Worm (Caenorhabditis elegans) whole organism, L1 larva: ENCODE measurements around the gene Y57E12AR.1.

Source experiments
- C04F5.9 ChIP-seq: sonication (generic microtip); optimal IDR thresholded peaks from 2 replicates; lab custom pipeline; 2016; ENCODE audit warnings: missing genetic modification characterization, missing compliant biosample characterization
- Y116A8C.19 ChIP-seq: sonication (generic microtip); optimal IDR thresholded peaks from 2 replicates; lab custom pipeline; 2016; ENCODE audit warnings: missing compliant biosample characterization, missing genetic modification characterization, borderline replicate concordance
- alr-1 ChIP-seq: fragments of 200-800 bp; sonication (Bioruptor generic); optimal IDR thresholded peaks from 2 replicates; lab custom pipeline; 2018; ENCODE audit warnings: borderline replicate concordance, mild to moderate bottlenecking, missing genetic modification characterization, missing compliant biosample characterization
- aly-2 ChIP-seq: fragments of 150-350 bp; optimal IDR thresholded peaks from 2 replicates; lab custom pipeline; 2014; ENCODE audit warnings: missing biosample characterization, missing genetic modification characterization
- ama-1 ChIP-seq: fragments of 150-350 bp; optimal IDR thresholded peaks from 2 replicates; lab custom pipeline; 2014
- ceh-63 ChIP-seq: fragments of 200-800 bp; sonication (Bioruptor generic); optimal IDR thresholded peaks from 2 replicates; lab custom pipeline; 2018; ENCODE audit warnings: mild to moderate bottlenecking, missing genetic modification characterization, missing compliant biosample characterization
- ceh-8 ChIP-seq: fragments of 200-800 bp; sonication (Bioruptor generic); optimal IDR thresholded peaks from 2 replicates; lab custom pipeline; 2018; ENCODE audit warnings: mild to moderate bottlenecking, missing genetic modification characterization, moderate library complexity, missing compliant biosample characterization
- ceh-88 ChIP-seq: fragments of 200-800 bp; sonication (Bioruptor generic); IDR thresholded peaks from 2 replicates; pipeline ENCODE4 v1.3.6; 2022; ENCODE audit warnings: missing genetic modification characterization, missing compliant biosample characterization
- ceh-90 ChIP-seq: sonication (generic microtip); optimal IDR thresholded peaks from 2 replicates; lab custom pipeline; 2016; ENCODE audit warnings: missing genetic modification characterization, missing compliant biosample characterization
- ces-1 ChIP-seq: fragments of 150-350 bp; optimal IDR thresholded peaks from 2 replicates; lab custom pipeline; 2014; ENCODE audit warnings: missing biosample characterization, missing genetic modification reagents, missing genetic modification characterization
- dpl-1 ChIP-seq, 3 experiments: fragments of 150-350 bp in 2 of 3; sonication (generic microtip) in 1 of 3; optimal IDR thresholded peaks; 2 replicates each; lab custom pipeline; 2014 to 2017; ENCODE audit warnings: missing biosample characterization in 3 of 3, missing genetic modification characterization in 3 of 3, missing genetic modification reagents in 3 of 3
- dsc-1 ChIP-seq: sonication (generic microtip); optimal IDR thresholded peaks from 2 replicates; lab custom pipeline; 2016; ENCODE audit warnings: mild to moderate bottlenecking, missing genetic modification characterization, missing compliant biosample characterization
- elt-2 ChIP-seq: sonication (generic microtip); optimal IDR thresholded peaks from 2 replicates; lab custom pipeline; 2016; ENCODE audit warnings: missing genetic modification characterization, mild to moderate bottlenecking, inconsistent platforms, missing compliant biosample characterization, missing genetic modification reagents
- ets-5 ChIP-seq: fragments of 200-800 bp; sonication (Bioruptor generic); IDR thresholded peaks from 2 replicates; pipeline ENCODE4 v1.3.6; 2022; ENCODE audit warnings: missing genetic modification characterization, missing compliant biosample characterization
- fkh-10 ChIP-seq: sonication (generic microtip); optimal IDR thresholded peaks from 2 replicates; lab custom pipeline; 2017; ENCODE audit warnings: missing biosample characterization, missing genetic modification reagents, missing genetic modification characterization
- fkh-8 ChIP-seq: sonication (generic microtip); optimal IDR thresholded peaks from 2 replicates; lab custom pipeline; 2016; ENCODE audit warnings: mild to moderate bottlenecking, missing genetic modification characterization, missing compliant biosample characterization
- fos-1 ChIP-seq: fragments of 150-350 bp; optimal IDR thresholded peaks from 2 replicates; lab custom pipeline; 2014; ENCODE audit warnings: missing biosample characterization, missing genetic modification characterization
- hlh-4 ChIP-seq: sonication (generic microtip); optimal IDR thresholded peaks from 2 replicates; lab custom pipeline; 2016; ENCODE audit warnings: mild to moderate bottlenecking, missing genetic modification characterization, missing compliant biosample characterization
- irx-1 ChIP-seq: sonication (generic microtip); optimal IDR thresholded peaks from 2 replicates; lab custom pipeline; 2016; ENCODE audit warnings: missing genetic modification characterization, missing compliant biosample characterization
- isw-1 ChIP-seq: fragments of 200-800 bp; sonication (Bioruptor generic); IDR thresholded peaks from 2 replicates; pipeline ENCODE4 v1.3.6; 2022; ENCODE audit warnings: missing genetic modification characterization, missing compliant biosample characterization
- jun-1 ChIP-seq: fragments of 150-350 bp; optimal IDR thresholded peaks from 2 replicates; lab custom pipeline; 2014; ENCODE audit warnings: missing biosample characterization, missing genetic modification reagents, missing genetic modification characterization
- lin-14 ChIP-seq: fragments of 200-800 bp; sonication (Bioruptor generic); optimal IDR thresholded peaks from 2 replicates; lab custom pipeline; 2018; ENCODE audit warnings: mild to moderate bottlenecking, missing genetic modification characterization, moderate library complexity, missing compliant biosample characterization
- lin-15B ChIP-seq: fragments of 150-350 bp; sonication (generic microtip); optimal IDR thresholded peaks from 3 replicates; lab custom pipeline; 2014; ENCODE audit warnings: missing biosample characterization, missing genetic modification characterization
- lin-39 ChIP-seq: fragments of 150-350 bp; optimal IDR thresholded peaks from 2 replicates; lab custom pipeline; 2014; ENCODE audit warnings: missing biosample characterization, missing genetic modification reagents, missing genetic modification characterization
- lir-3 ChIP-seq: sonication (generic microtip); optimal IDR thresholded peaks from 2 replicates; lab custom pipeline; 2016; ENCODE audit warnings: mild to moderate bottlenecking, missing genetic modification characterization, moderate library complexity, missing compliant biosample characterization; ENCODE audit not compliant: poor library complexity
- lsy-2 ChIP-seq, 2 experiments: fragments of 150-350 bp; optimal IDR thresholded peaks; 2 replicates each; lab custom pipeline; 2014; ENCODE audit warnings: missing biosample characterization in 2 of 2, missing genetic modification characterization in 2 of 2
- mab-9 ChIP-seq: fragments of 200-800 bp; sonication (Bioruptor generic); IDR thresholded peaks from 2 replicates; pipeline ENCODE4 v1.3.6; 2022; ENCODE audit warnings: missing genetic modification reagents, missing genetic modification characterization, missing compliant biosample characterization
- mef-2 ChIP-seq: fragments of 150-350 bp; optimal IDR thresholded peaks from 2 replicates; lab custom pipeline; 2014; ENCODE audit warnings: missing biosample characterization, missing genetic modification characterization
- nhr-12 ChIP-seq: sonication (generic microtip); optimal IDR thresholded peaks from 2 replicates; lab custom pipeline; 2017; ENCODE audit warnings: missing biosample characterization, missing genetic modification characterization
- nhr-19 ChIP-seq: fragments of 200-800 bp; sonication (Bioruptor generic); conservative IDR thresholded peaks from 2 replicates; pipeline ENCODE4 v1.3.6; 2022; ENCODE audit warnings: missing genetic modification characterization, missing compliant biosample characterization
- nhr-20 ChIP-seq: sonication (generic microtip); optimal IDR thresholded peaks from 2 replicates; lab custom pipeline; 2016; ENCODE audit warnings: mild to moderate bottlenecking, missing genetic modification characterization, missing compliant biosample characterization
- nhr-237 ChIP-seq: fragments of 150-350 bp; optimal IDR thresholded peaks from 2 replicates; lab custom pipeline; 2014; ENCODE audit warnings: missing biosample characterization, missing genetic modification characterization
- nhr-28 ChIP-seq: fragments of 150-350 bp; optimal IDR thresholded peaks from 2 replicates; lab custom pipeline; 2014; ENCODE audit warnings: missing biosample characterization, missing genetic modification characterization
- nhr-47 ChIP-seq: sonication (generic microtip); optimal IDR thresholded peaks from 2 replicates; lab custom pipeline; 2016; ENCODE audit warnings: mild to moderate bottlenecking, missing genetic modification characterization, moderate library complexity, missing compliant biosample characterization
- nhr-71 ChIP-seq: sonication (generic microtip); optimal IDR thresholded peaks from 2 replicates; lab custom pipeline; 2016; ENCODE audit warnings: mild to moderate bottlenecking, missing genetic modification characterization, moderate library complexity, missing compliant biosample characterization
- nhr-84 ChIP-seq: sonication (generic microtip); optimal IDR thresholded peaks from 2 replicates; lab custom pipeline; 2017; ENCODE audit warnings: missing biosample characterization, missing genetic modification characterization
- nhr-90 ChIP-seq: sonication (generic microtip); optimal IDR thresholded peaks from 2 replicates; lab custom pipeline; 2016; ENCODE audit warnings: mild to moderate bottlenecking, missing genetic modification characterization, missing compliant biosample characterization; ENCODE audit not compliant: poor library complexity
- pax-3 ChIP-seq: fragments of 200-800 bp; sonication (Bioruptor generic); optimal IDR thresholded peaks from 2 replicates; lab custom pipeline; 2018; ENCODE audit warnings: mild to moderate bottlenecking, missing genetic modification characterization, moderate library complexity, missing compliant biosample characterization
- pqm-1 ChIP-seq: sonication (generic microtip); optimal IDR thresholded peaks from 3 replicates; lab custom pipeline; 2017; ENCODE audit warnings: missing biosample characterization, missing genetic modification characterization
- rnt-1 ChIP-seq: sonication (generic microtip); optimal IDR thresholded peaks from 2 replicates; lab custom pipeline; 2016; ENCODE audit warnings: mild to moderate bottlenecking, missing genetic modification characterization, moderate library complexity, missing compliant biosample characterization
- skn-1 ChIP-seq: fragments of 150-350 bp; optimal IDR thresholded peaks from 2 replicates; lab custom pipeline; 2014; ENCODE audit warnings: missing biosample characterization, missing genetic modification characterization
- snpc-4 ChIP-seq: fragments of 150-350 bp; optimal IDR thresholded peaks from 2 replicates; lab custom pipeline; 2014; ENCODE audit warnings: missing biosample characterization, missing genetic modification characterization
- snu-23 ChIP-seq: sonication (generic microtip); optimal IDR thresholded peaks from 2 replicates; lab custom pipeline; 2016; ENCODE audit warnings: missing genetic modification characterization, missing compliant biosample characterization
- sox-4 ChIP-seq: sonication (generic microtip); optimal IDR thresholded peaks from 2 replicates; lab custom pipeline; 2016; ENCODE audit warnings: missing genetic modification characterization, missing compliant biosample characterization
- sptf-1 ChIP-seq: fragments of 150-350 bp; optimal IDR thresholded peaks from 2 replicates; lab custom pipeline; 2014; ENCODE audit warnings: missing biosample characterization, missing genetic modification characterization
- sup-37 ChIP-seq: fragments of 200-800 bp; sonication (Bioruptor generic); optimal IDR thresholded peaks from 2 replicates; lab custom pipeline; 2018; ENCODE audit warnings: mild to moderate bottlenecking, missing genetic modification characterization, missing compliant biosample characterization
- tbx-2 ChIP-seq: sonication (generic microtip); optimal IDR thresholded peaks from 2 replicates; lab custom pipeline; 2016; ENCODE audit warnings: missing genetic modification characterization, missing compliant biosample characterization
- tlp-1 ChIP-seq: fragments of 150-350 bp; optimal IDR thresholded peaks from 2 replicates; lab custom pipeline; 2014; ENCODE audit warnings: missing biosample characterization, missing genetic modification characterization
- unc-30 ChIP-seq: sonication (generic microtip); optimal IDR thresholded peaks from 2 replicates; lab custom pipeline; 2017; ENCODE audit warnings: missing biosample characterization, missing genetic modification characterization
- zag-1 ChIP-seq: fragments of 150-350 bp; optimal IDR thresholded peaks from 2 replicates; lab custom pipeline; 2014; ENCODE audit warnings: missing biosample characterization, missing genetic modification characterization
- zip-4 ChIP-seq: fragments of 200-800 bp; sonication (Bioruptor generic); optimal IDR thresholded peaks from 2 replicates; lab custom pipeline; 2018; ENCODE audit warnings: mild to moderate bottlenecking, missing genetic modification characterization, moderate library complexity, missing compliant biosample characterization
- ztf-4 ChIP-seq: fragments of 150-350 bp; optimal IDR thresholded peaks from 2 replicates; lab custom pipeline; 2014; ENCODE audit warnings: missing biosample characterization, missing genetic modification characterization

The Y57E12AR.1 gene

ce11 chrV:7089217-7089616, 24.1 kb upstream of the Y57E12AR.1 start (continued):
- no peak for TF ChIP-seq isw-1 (GFP tag; lab: Robert Waterston, UW)
- TF ChIP-seq ceh-90 (tag; lab: Kevin White, UChicago): no peak
- TF ChIP-seq ceh-8: no peak
- TF ChIP-seq ama-1 (lab: Kevin White, UChicago): no peak
- TF ChIP-seq ces-1: no peak
- TF ChIP-seq alr-1: no peak
- no peak for TF ChIP-seq ceh-63
- TF ChIP-seq dpl-1 (GFP tag; optimal IDR thresholded peaks at IDR 0.05; lab: Kevin White, UChicago): peak in 1 of 3 experiments; percentile 24
- peak; percentile 67 for TF ChIP-seq tbx-2 (tag; lab: Kevin White, UChicago)
- TF ChIP-seq pqm-1 (tag; lab: Kevin White, UChicago): no peak
- no peak for TF ChIP-seq C04F5.9 (tag; lab: Kevin White, UChicago)
- TF ChIP-seq pax-3 (tag; lab: Kevin White, UChicago): no peak
- no peak for TF ChIP-seq tlp-1 (tag; lab: Kevin White, UChicago)
- no peak for TF ChIP-seq nhr-12
- peak; percentile 27 for TF ChIP-seq nhr-47 (tag; lab: Kevin White, UChicago)
- TF ChIP-seq nhr-90: peak; percentile 65
- TF ChIP-seq lin-39 (tag; lab: Kevin White, UChicago): no peak
- no peak for TF ChIP-seq sup-37
- TF ChIP-seq ceh-88 (GFP tag; lab: Robert Waterston, UW): no peak
- peak; percentile 100 for TF ChIP-seq nhr-20
- no peak for TF ChIP-seq nhr-28
- no peak for TF ChIP-seq ztf-4 (tag; lab: Kevin White, UChicago)
- TF ChIP-seq zip-4 (GFP tag; lab: Kevin White, UChicago): no peak
- peak; percentile 73 for TF ChIP-seq snu-23 (GFP tag; lab: Kevin White, UChicago)
- TF ChIP-seq rnt-1 (tag; lab: Kevin White, UChicago): no peak
- no peak for TF ChIP-seq unc-30 (tag; lab: Kevin White, UChicago)
- peak; percentile 5 for TF ChIP-seq irx-1 (tag; lab: Kevin White, UChicago)
- no peak for TF ChIP-seq fkh-8 (tag; lab: Kevin White, UChicago)
- no peak for TF ChIP-seq hlh-4 (tag; lab: Kevin White, UChicago)
- no peak for TF ChIP-seq jun-1 (tag; lab: Kevin White, UChicago)
- no peak for TF ChIP-seq snpc-4 (tag; lab: Kevin White, UChicago)
- TF ChIP-seq dsc-1 (tag; lab: Kevin White, UChicago): no peak
- peak; percentile 44 for TF ChIP-seq lir-3 (tag; lab: Kevin White, UChicago)
- TF ChIP-seq Y116A8C.19: no peak
- TF ChIP-seq nhr-19 (GFP tag; lab: Robert Waterston, UW): peak; percentile 71
- no peak for TF ChIP-seq nhr-84 (tag; lab: Kevin White, UChicago)
- no peak for TF ChIP-seq fos-1 (tag; lab: Kevin White, UChicago)
- peak; percentile 80 for TF ChIP-seq lin-14 (GFP tag; lab: Kevin White, UChicago)
- TF ChIP-seq skn-1 (tag; lab: Kevin White, UChicago): no peak
- TF ChIP-seq ets-5 (GFP tag; lab: Robert Waterston, UW): no peak
- no peak for TF ChIP-seq sptf-1 (tag; lab: Kevin White, UChicago)
- TF ChIP-seq nhr-71: peak; percentile 77
- TF ChIP-seq aly-2: no peak
- no peak for TF ChIP-seq sox-4 (tag; lab: Kevin White, UChicago)
- TF ChIP-seq nhr-237 (tag; lab: Kevin White, UChicago): no peak
- no peak for TF ChIP-seq mef-2 (tag; lab: Kevin White, UChicago)
- TF ChIP-seq fkh-10 (GFP tag; lab: Kevin White, UChicago): no peak
- TF ChIP-seq elt-2: no peak
- no peak for TF ChIP-seq mab-9 (GFP tag; lab: Robert Waterston, UW)
- TF ChIP-seq lsy-2 (tag; optimal IDR thresholded peaks at IDR 0.05; lab: Kevin White, UChicago): peak; percentile 36 to 53
- TF ChIP-seq lin-15B (tag; lab: Kevin White, UChicago): no peak
- no peak for TF ChIP-seq zag-1
